Fruit fly (Drosophila melanogaster): Measurements from ENCODE around the gene Ptp4E.

Ptp4E gene

DNA sequence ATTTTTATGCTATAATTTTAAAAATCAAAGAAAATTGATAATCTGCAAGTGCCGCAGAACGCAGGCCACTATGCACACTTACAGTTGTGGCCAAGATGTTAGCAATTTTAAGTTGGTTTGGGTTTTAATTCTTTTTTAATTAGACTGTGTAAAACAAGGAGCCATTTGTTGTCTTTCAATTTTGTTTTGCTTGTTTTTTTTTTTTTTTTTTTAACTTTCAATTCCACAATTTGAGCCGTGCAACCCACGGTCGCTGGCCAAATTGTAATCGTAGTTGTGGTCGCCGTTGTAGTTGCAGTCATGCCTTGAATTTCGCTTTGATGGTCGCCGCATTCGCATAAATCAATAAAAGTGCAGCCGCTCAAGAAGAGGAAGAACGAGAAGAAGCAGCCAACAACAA, 46.4 kb downstream of the Ptp4E start:
- TF ChIP-seq CTCF (optimal IDR thresholded peaks at IDR 0.05) (no peak), CG8478 (optimal IDR thresholded peaks at IDR 0.05) (no peak)

dm6 chrX:4997141-4997540, 58.2 kb downstream of the Ptp4E start, which contains the start of gene CG12680:
CG12680 (plus strand) TSS chrX:4997441.
- TF ChIP-seq CTCF (optimal IDR thresholded peaks at IDR 0.05), result no peak
- TF ChIP-seq CG8478 (optimal IDR thresholded peaks at IDR 0.05), result no peak

DNA sequence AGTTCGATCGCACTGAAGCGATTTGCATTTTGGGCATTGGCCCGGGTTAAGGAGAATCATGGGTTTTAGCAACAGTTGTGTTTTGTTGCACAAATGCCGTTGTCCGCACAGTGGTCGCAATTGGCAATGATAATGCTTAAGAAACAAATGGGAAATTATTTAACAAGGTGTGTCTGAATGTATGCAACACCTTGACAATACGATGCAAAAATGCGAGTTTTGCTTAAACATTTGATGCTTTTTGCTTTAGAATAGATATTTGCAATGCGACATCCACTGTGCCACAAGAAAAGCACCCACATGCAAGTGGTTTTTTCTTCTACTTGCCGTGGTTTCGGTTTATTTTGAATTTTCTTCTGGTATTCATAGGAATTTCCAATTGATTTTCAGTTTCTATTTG, 60.1 kb downstream of the Ptp4E start:
- TF ChIP-seq CTCF (optimal IDR thresholded peaks at IDR 0.05), result no peak
- no peak for TF ChIP-seq CG8478 (optimal IDR thresholded peaks at IDR 0.05)

- no peak for TF ChIP-seq CTCF (optimal IDR thresholded peaks at IDR 0.05)
- no peak for TF ChIP-seq CG8478 (optimal IDR thresholded peaks at IDR 0.05)
Observed at dm6 chrX:5002748-5003147, 63.8 kb downstream of the Ptp4E start.
